Worm (Caenorhabditis elegans): Measurements from ENCODE around the gene K08D9.10.

ce11 chrV:3260075-3260474, 29.4 kb downstream of the K08D9.10 start, which contains the start of gene srbc-5:
- TF ChIP-seq hnd-1 (tag; optimal IDR thresholded peaks at IDR 0.05): no peak
- TF ChIP-seq ama-1 (optimal IDR thresholded peaks at IDR 0.05): no peak
- no peak for TF ChIP-seq tbx-37 (GFP tag; conservative IDR thresholded peaks at IDR 0.05)
- TF ChIP-seq tra-4 (tag; optimal IDR thresholded peaks at IDR 0.05): no peak
- TF ChIP-seq tbx-11 (GFP tag; IDR thresholded peaks at IDR 0.05): no peak
- no peak for TF ChIP-seq aly-1 (tag; optimal IDR thresholded peaks at IDR 0.05)
- no peak for TF ChIP-seq ceh-13 (GFP tag; optimal IDR thresholded peaks at IDR 0.05)
- TF ChIP-seq pes-1 (GFP tag; IDR thresholded peaks at IDR 0.05): no peak
- no peak for TF ChIP-seq F13C5.2 (tag; optimal IDR thresholded peaks at IDR 0.05)
- no peak for TF ChIP-seq B0310.2 (tag; optimal IDR thresholded peaks at IDR 0.05)
- no peak for TF ChIP-seq hmg-4 (GFP tag; optimal IDR thresholded peaks at IDR 0.05)

Measured in whole organism, early embryonic.